Worm (Caenorhabditis elegans) whole organism, midembryonic: ENCODE results near the gene gcl-1.

Experiments used
- T22C8.4 ChIP-seq: fragments of 200-800 bp; sonication (Bioruptor generic); IDR thresholded peaks from 2 replicates; pipeline ENCODE4 v1.3.6; 2022; ENCODE audit warnings: missing genetic modification characterization, missing compliant biosample characterization
- cog-1 ChIP-seq: sonication (generic microtip); optimal IDR thresholded peaks from 2 replicates; lab custom pipeline; 2016; ENCODE audit warnings: missing genetic modification characterization, missing compliant biosample characterization
- flt-1 ChIP-seq: fragments of 200-800 bp; sonication (Bioruptor generic); IDR thresholded peaks from 2 replicates; pipeline ENCODE4 v1.3.6; 2022; ENCODE audit warnings: missing genetic modification characterization, missing compliant biosample characterization
- klf-2 ChIP-seq: fragments of 200-800 bp; sonication (Bioruptor generic); conservative IDR thresholded peaks from 2 replicates; pipeline ENCODE4 v1.3.6; 2022; ENCODE audit warnings: missing genetic modification reagents, missing genetic modification characterization, missing compliant biosample characterization
- med-1 ChIP-seq: sonication (generic microtip); optimal IDR thresholded peaks from 2 replicates; lab custom pipeline; 2017; ENCODE audit warnings: missing genetic modification characterization, mild to moderate bottlenecking, missing compliant biosample characterization, antibody characterized with exemption, missing genetic modification reagents; ENCODE audit not compliant: insufficient read depth
- ref-1 ChIP-seq: fragments of 200-800 bp; sonication (Bioruptor generic); conservative IDR thresholded peaks from 2 replicates; pipeline ENCODE4 v1.3.6; 2022; ENCODE audit warnings: missing genetic modification reagents, missing genetic modification characterization, missing compliant biosample characterization
- tab-1 ChIP-seq: fragments of 200-800 bp; sonication (Bioruptor generic); IDR thresholded peaks from 2 replicates; pipeline ENCODE4 v1.3.6; 2022; ENCODE audit warnings: missing genetic modification characterization, missing compliant biosample characterization
- ztf-23 ChIP-seq: fragments of 200-800 bp; sonication (Bioruptor generic); IDR thresholded peaks from 2 replicates; pipeline ENCODE4 v1.3.6; 2022; ENCODE audit warnings: missing genetic modification reagents, missing genetic modification characterization, missing compliant biosample characterization
- ztf-29 ChIP-seq: fragments of 200-800 bp; sonication (Bioruptor generic); IDR thresholded peaks from 2 replicates; pipeline ENCODE4 v1.3.6; 2022; ENCODE audit warnings: missing genetic modification reagents, missing genetic modification characterization, missing compliant biosample characterization

Gene gcl-1

DNA sequence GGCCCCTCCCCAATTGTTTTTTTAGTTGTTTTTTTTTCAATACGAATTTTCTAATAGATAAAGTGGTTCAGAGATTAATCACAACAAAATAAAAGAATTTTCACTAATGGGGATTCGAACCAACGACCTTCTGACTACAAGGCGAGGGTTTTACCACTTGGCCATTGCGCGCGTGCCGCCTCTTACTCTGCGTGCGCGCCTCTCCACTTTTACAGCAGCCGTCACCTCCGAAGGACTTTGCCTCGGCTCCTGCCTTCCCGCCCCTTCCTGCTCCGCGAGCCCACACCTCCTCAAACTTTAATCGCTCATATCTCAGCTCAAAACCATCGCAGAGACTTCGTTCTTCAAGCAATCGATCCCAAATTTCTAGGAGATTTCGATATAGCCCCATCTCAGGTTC is 17.4 kb upstream of the gcl-1 start:
- TF ChIP-seq tab-1 (GFP tag; lab: Robert Waterston, UW), result 0 out of 2 replicates have a peak, but pooled peaks have one; percentile 52

DNA sequence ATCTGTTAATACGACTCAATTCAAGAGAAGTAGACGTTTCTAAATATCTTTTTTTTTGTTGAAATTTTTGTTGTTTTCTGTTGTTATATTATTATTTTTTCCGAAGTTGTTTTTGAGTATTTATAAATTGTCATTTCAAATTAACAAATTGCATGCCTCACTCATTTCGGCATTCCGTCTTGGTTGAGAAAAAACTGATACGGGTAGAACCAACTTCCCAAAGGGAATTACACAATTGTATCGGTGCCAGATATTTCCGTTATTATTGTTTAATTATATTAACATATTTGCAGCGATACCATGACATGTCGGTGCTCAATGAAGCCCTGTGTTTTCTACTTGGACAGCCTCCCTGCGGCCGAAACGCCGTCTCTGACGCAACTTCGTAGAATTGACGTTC is 16.5 kb upstream of the gcl-1 start, which contains the start of gene K09B11.4:
Gene K09B11.4, plus strand, starts transcription at position 301 of the 400 bp plus-strand sequence.
- TF ChIP-seq ref-1 (GFP tag; lab: Robert Waterston, UW) (no peak), tab-1 (GFP tag; lab: Robert Waterston, UW) (no peak), ztf-29 (no peak), klf-2 (no peak), flt-1 (GFP tag; lab: Robert Waterston, UW) (no peak), cog-1 (tag; lab: Kevin White, UChicago) (no peak), T22C8.4 (GFP tag; lab: Robert Waterston, UW) (no peak), med-1 (no peak), ztf-23 (GFP tag; lab: Robert Waterston, UW) (no peak)

DNA sequence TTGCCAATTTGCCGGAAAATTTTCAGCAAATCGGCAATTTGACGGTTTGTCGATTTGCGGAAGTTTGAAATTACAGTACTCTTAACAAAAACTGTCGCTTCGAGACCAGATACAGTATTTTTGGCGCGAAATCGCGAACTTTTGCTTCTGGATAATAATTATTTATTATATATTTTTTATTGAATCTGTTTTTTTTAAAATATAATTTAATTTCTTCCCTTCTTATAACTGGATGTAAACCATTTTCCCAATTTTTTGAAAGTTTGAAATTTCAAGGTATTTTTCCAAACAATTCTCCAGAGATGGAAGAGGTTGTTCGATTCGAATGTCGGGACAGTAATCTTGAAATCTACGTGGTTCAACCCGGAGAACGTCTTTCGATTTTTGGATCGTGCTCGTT is 9.5 kb upstream of the gcl-1 start, which contains the start of gene nol-9:
Gene nol-9, plus strand, starts transcription at position 301 of the 400 bp plus-strand sequence.
- no peak for TF ChIP-seq klf-2
- TF ChIP-seq flt-1 (GFP tag; lab: Robert Waterston, UW), result no peak
- TF ChIP-seq ref-1 (GFP tag; lab: Robert Waterston, UW), result no peak
- no peak for TF ChIP-seq cog-1 (tag; lab: Kevin White, UChicago)
- no peak for TF ChIP-seq T22C8.4 (GFP tag; lab: Robert Waterston, UW)
- no peak for TF ChIP-seq ztf-23 (GFP tag; lab: Robert Waterston, UW)
- TF ChIP-seq med-1, result no peak
- TF ChIP-seq ztf-29, result no peak
- no peak for TF ChIP-seq tab-1 (GFP tag; lab: Robert Waterston, UW)

DNA sequence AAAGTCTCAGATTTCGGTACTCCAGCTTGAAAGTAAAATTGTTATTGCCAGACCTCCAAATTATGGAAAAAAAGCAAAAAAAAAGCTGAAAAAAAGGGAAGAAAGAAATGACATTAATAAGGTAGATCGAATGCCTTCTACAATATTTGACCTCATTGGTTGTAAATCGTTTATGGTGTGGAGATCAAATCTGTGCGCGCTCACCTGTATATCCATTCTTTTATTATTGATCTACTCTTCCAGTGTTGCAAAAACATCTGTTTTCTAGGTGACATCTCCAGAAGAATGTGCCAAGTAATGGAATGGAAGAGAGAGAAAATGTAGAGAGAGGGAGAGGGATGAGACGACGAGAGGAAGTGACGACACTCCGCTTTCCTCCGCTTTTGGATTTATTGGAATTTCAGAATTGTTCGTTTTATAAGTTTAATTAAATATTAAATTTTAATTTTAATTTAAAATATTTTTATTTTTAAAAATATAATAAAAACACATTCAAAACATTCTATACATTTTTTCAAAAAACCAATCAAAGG is 3.1 kb upstream of the gcl-1 start, which contains the start of the genes pik-1 and aptf-2:
Gene pik-1, plus strand, starts transcription at position 303 of the 533 bp plus-strand sequence.
Gene aptf-2, minus strand, starts transcription at position 313 of the 533 bp plus-strand sequence.
- no peak for TF ChIP-seq tab-1 (GFP tag; lab: Robert Waterston, UW)
- no peak for TF ChIP-seq klf-2
- TF ChIP-seq flt-1 (GFP tag; lab: Robert Waterston, UW), result no peak
- TF ChIP-seq T22C8.4 (GFP tag; lab: Robert Waterston, UW), result no peak
- no peak for TF ChIP-seq ref-1 (GFP tag; lab: Robert Waterston, UW)
- no peak for TF ChIP-seq med-1
- TF ChIP-seq ztf-29, result no peak
- TF ChIP-seq cog-1 (tag; lab: Kevin White, UChicago), result no peak
- TF ChIP-seq ztf-23 (GFP tag; lab: Robert Waterston, UW), result no peak

DNA sequence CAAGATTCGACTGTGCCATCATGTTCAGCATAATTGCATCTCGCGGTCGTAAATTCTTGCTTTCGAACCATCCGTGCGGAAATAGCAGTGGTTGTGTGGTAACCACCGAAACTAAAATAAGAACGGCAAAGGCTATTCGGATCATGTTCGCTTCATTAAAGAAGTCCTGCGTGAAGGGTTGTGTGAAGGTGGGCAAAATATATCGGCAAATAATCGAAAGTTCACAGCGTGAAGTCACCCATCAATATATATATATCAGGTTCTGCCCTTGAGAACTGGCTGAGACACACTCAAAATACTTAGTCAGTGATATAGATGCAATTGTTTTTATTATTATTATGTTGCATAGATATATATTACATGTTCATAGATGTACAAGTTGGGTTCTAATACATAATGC is 4.7 kb downstream of the gcl-1 start, which contains the start of gene Y62E10A.19:
Gene Y62E10A.19, minus strand, starts transcription at position 289 of the 400 bp plus-strand sequence.
- TF ChIP-seq klf-2 (no peak), ztf-29 (no peak), ztf-23 (GFP tag; lab: Robert Waterston, UW) (no peak), cog-1 (tag; lab: Kevin White, UChicago) (no peak)

DNA sequence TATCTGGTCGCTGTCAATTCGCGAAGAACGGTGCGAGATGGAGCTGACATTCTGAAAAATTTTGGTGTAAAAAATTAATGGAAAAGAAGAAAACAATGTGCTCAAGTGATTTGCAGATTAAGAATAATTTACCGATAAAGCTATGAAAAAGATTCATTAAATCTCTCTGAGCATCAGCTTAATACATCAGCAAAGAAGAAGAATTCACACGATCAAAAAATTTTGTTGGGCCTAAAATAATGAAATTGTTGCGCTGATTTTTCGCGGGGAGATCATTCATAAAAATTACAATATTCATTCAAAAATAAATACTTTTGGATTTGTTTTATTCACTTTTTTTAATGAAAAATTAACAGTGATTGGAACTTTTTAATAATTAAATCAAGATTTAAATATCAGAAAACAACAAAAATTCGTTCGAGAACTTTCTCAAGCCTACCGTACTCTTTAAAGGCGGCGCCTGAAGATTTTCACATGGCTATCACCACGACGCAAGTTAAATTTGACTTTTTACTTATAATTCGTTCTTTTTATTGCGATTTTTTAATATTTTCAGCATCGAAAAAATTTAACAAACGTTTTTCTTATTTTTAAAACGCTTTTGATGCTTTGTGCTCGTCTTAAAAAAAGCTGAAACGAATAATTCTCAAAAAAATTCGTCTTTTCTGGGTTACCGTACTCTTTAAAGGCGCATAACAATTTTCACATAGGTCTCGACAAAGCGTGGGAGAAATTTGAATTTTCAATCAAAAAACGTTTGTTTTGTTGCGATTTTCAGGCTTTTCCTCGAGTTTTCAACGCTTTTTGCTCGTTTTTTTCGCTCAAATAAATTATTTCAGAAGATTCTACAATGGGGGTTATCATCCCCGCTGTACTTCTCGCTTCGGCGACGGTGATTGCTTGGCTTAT is 12.0 kb downstream of the gcl-1 start, which contains the start of the genes memi-2 and cyp-31A5:
Gene memi-2, minus strand, starts transcription at position 51 of the 909 bp plus-strand sequence.
Gene cyp-31A5, plus strand, starts transcription at position 834 of the 909 bp plus-strand sequence.
- no peak for TF ChIP-seq cog-1 (tag; lab: Kevin White, UChicago)
- TF ChIP-seq ztf-29, result no peak
- TF ChIP-seq ref-1 (GFP tag; lab: Robert Waterston, UW), result no peak
- TF ChIP-seq med-1, result no peak
- TF ChIP-seq T22C8.4 (GFP tag; lab: Robert Waterston, UW), result no peak
- no peak for TF ChIP-seq tab-1 (GFP tag; lab: Robert Waterston, UW)
- no peak for TF ChIP-seq klf-2
- no peak for TF ChIP-seq flt-1 (GFP tag; lab: Robert Waterston, UW)
- no peak for TF ChIP-seq ztf-23 (GFP tag; lab: Robert Waterston, UW)

DNA sequence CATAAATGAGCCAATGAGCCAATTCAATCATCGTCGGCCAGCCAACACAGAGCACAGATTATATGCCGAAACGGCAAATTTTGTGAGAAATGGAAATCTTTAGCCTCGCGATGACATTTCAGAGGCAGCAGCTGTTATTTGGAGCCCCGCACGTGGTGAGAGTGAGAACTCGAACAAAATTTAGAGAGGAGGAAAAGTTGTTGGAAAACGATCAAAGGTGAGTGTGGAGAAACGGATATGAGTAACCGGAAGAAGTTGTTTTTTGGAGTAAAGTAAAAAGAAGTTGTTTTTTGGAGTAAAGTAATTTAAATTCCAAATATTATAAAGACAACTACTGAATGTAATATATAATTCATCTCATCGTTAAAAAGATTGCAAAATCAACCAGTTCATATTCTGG is 14.0 kb downstream of the gcl-1 start, which contains the start of gene Y62E10A.13:
Gene Y62E10A.13, minus strand, starts transcription at position 326 of the 400 bp plus-strand sequence.
- TF ChIP-seq cog-1 (tag; lab: Kevin White, UChicago), result no peak
- TF ChIP-seq med-1, result no peak
- TF ChIP-seq ztf-23 (GFP tag; lab: Robert Waterston, UW), result no peak
- no peak for TF ChIP-seq flt-1 (GFP tag; lab: Robert Waterston, UW)
- TF ChIP-seq ztf-29, result no peak
- no peak for TF ChIP-seq klf-2

DNA sequence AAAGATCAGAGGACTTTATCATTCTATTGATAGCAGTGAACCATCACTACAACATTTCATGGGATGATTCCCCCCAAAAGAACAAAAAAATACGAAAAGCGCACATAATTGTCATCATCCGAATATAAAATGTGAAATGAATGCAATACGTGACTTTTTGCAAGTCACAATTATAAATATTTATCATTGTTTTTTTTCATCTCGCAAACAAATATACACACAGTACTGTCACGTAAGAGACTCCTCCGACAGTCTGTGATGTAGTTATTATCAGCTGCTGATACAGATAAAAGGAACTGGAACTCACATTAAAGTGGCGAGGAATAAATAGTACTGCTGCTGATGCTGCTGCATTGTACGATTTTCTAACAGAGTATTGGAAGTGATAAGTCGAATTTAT is 16.3 kb downstream of the gcl-1 start:
- TF ChIP-seq flt-1 (GFP tag; lab: Robert Waterston, UW) (no peak), med-1 (no peak), T22C8.4 (GFP tag; lab: Robert Waterston, UW) (no peak), ztf-29 (no peak), ref-1 (GFP tag; lab: Robert Waterston, UW) (no peak), klf-2 (no peak), ztf-23 (GFP tag; lab: Robert Waterston, UW) (no peak), cog-1 (tag; lab: Kevin White, UChicago) (no peak), tab-1 (GFP tag; lab: Robert Waterston, UW) (no peak)

DNA sequence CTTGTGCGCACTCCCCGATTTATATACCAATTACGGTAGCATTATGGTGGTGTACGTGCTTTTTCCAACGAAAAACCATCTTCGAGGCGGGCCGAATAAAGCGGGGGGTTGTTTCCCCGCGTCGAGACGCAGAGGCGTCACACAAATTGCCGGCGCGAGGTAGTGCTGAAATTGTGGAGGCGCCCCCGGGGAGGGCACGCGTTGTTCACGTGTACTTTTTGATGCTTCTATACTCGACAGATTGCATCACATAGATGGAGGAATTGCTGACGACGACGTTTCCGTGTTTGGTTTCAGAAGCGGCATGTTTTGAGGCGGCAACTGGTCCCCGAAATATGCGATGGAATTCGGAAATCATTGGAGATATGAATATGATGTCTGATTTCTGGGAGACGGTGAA is 17.4 kb downstream of the gcl-1 start:
- TF ChIP-seq klf-2 (no peak), ztf-23 (GFP tag; lab: Robert Waterston, UW) (0 out of 2 replicates have a peak, but pooled peaks have one; percentile 49)

DNA sequence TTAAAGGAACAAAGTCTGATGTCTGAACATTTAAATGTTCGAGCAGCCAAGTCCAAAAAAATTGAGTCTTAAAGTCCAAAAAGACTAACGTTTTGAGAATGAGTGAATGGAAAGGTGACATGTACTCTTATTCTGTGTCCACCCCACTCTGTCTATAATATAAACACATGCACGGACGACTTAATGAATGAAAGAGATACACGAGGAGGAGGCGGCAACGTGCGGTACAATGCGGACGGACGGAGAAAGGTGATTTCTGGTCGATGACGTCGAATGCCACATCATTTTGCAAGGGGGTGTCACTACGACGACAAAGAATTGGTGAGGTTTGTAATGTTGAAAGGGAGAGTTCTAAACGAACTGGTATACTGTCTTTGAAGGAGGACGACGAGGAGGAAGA is 18.0 kb downstream of the gcl-1 start:
- no peak for TF ChIP-seq T22C8.4 (GFP tag; lab: Robert Waterston, UW)
- TF ChIP-seq flt-1 (GFP tag; lab: Robert Waterston, UW), result no peak
- TF ChIP-seq cog-1 (tag; lab: Kevin White, UChicago), result no peak
- TF ChIP-seq ztf-29, result no peak
- TF ChIP-seq ztf-23 (GFP tag; lab: Robert Waterston, UW), result no peak
- no peak for TF ChIP-seq med-1
- TF ChIP-seq tab-1 (GFP tag; lab: Robert Waterston, UW), result no peak
- TF ChIP-seq klf-2, result no peak
- TF ChIP-seq ref-1 (GFP tag; lab: Robert Waterston, UW), result no peak
